Fruit fly (Drosophila melanogaster): Measurements from ENCODE around the gene CG34269.
A peak's percentile ranks its signal among the peaks of the same experiment; 100 is the strongest.

The CG34269 gene

dm6 chr3L:565964-566627 is 38.0 kb downstream of the CG34269 start (continued):
- TF ChIP-seq Sox102F (GFP tag; optimal IDR thresholded peaks at IDR 0.05) = peak; percentile 88
- peak; percentile 89 for TF ChIP-seq CG10631 (GFP tag; optimal IDR thresholded peaks at IDR 0.05)
- TF ChIP-seq Ets96B (tag; optimal IDR thresholded peaks at IDR 0.05) = peak; percentile 89
- peak; percentile 93 for TF ChIP-seq lz (GFP tag; optimal IDR thresholded peaks at IDR 0.05)
- peak; percentile 95 for TF ChIP-seq CG32006 (GFP tag; optimal IDR thresholded peaks at IDR 0.05)
- peak; percentile 90 for TF ChIP-seq CG3919 (GFP tag; optimal IDR thresholded peaks at IDR 0.05)
- TF ChIP-seq CG8119 (GFP tag; IDR thresholded peaks at IDR 0.05) = peak; percentile 85
- peak; percentile 70 for TF ChIP-seq CG9139 (GFP tag; optimal IDR thresholded peaks at IDR 0.05)
- no peak for TF ChIP-seq Hr38 (GFP tag; optimal IDR thresholded peaks at IDR 0.05)
- TF ChIP-seq CG8319 (GFP tag; optimal IDR thresholded peaks at IDR 0.05) = peak; percentile 67
- peak; percentile 91 for TF ChIP-seq CG15336 (GFP tag; IDR thresholded peaks at IDR 0.05)
- TF ChIP-seq Hr39 (GFP tag; optimal IDR thresholded peaks at IDR 0.05) = peak; percentile 93

- TF ChIP-seq CG11762 (GFP tag; optimal IDR thresholded peaks at IDR 0.05; ENCODE audit: insufficient read depth) (no peak), lz (GFP tag; optimal IDR thresholded peaks at IDR 0.05) (no peak), Smox (GFP tag; optimal IDR thresholded peaks at IDR 0.05) (no peak), CG10669 (GFP tag; optimal IDR thresholded peaks at IDR 0.05) (no peak), OdsH (GFP tag; optimal IDR thresholded peaks at IDR 0.05) (no peak), CG31627 (GFP tag; optimal IDR thresholded peaks at IDR 0.05) (no peak), CG3919 (GFP tag; optimal IDR thresholded peaks at IDR 0.05) (no peak), Hr39 (GFP tag; optimal IDR thresholded peaks at IDR 0.05) (no peak), Gug (GFP tag; IDR thresholded peaks at IDR 0.05) (no peak), Sox15 (GFP tag; optimal IDR thresholded peaks at IDR 0.05) (no peak), CG11902 (GFP tag; optimal IDR thresholded peaks at IDR 0.05) (no peak), dac (GFP tag; optimal IDR thresholded peaks at IDR 0.05) (no peak), cyc (GFP tag; optimal IDR thresholded peaks at IDR 0.05) (no peak), fkh (GFP tag; optimal IDR thresholded peaks at IDR 0.05) (no peak), CG6792 (GFP tag; optimal IDR thresholded peaks at IDR 0.05) (no peak)
Measured at dm6 chr3L:572940-573339, 44.8 kb downstream of the CG34269 start.

Measured in whole organism, prepupa.